Fruit fly (Drosophila melanogaster) whole organism, embryonic: ENCODE data around the gene Cog3.

ENCODE experiments used
- Atf3 ChIP-seq: fragments of 200-800 bp; sonication (Bioruptor generic); optimal IDR thresholded peaks from 3 replicates; lab custom pipeline; 2016; ENCODE audit warnings: missing biosample characterization, missing genetic modification characterization
- Blimp-1 ChIP-seq: fragments of 200-800 bp; sonication (Bioruptor generic); optimal IDR thresholded peaks from 3 replicates; lab custom pipeline; 2018; ENCODE audit warnings: missing biosample characterization, missing genetic modification characterization, mild to moderate bottlenecking, moderate library complexity, missing genetic modification reagents
- CG10267 ChIP-seq: fragments of 200-800 bp; sonication (Bioruptor generic); optimal IDR thresholded peaks from 2 replicates; lab custom pipeline; 2018; ENCODE audit warnings: missing biosample characterization, mild to moderate bottlenecking, missing genetic modification characterization, moderate library complexity
- CG11456 ChIP-seq: fragments of 200-800 bp; sonication (Bioruptor generic); IDR thresholded peaks from 3 replicates; pipeline ENCODE4 v1.3.6; 2022; ENCODE audit warnings: missing biosample characterization, missing genetic modification characterization
- CG12659 ChIP-seq: fragments of 200-800 bp; sonication (Bioruptor generic); optimal IDR thresholded peaks from 3 replicates; lab custom pipeline; 2017; ENCODE audit warnings: mild to moderate bottlenecking, missing biosample characterization, missing genetic modification reagents, missing genetic modification characterization
- CG13424 ChIP-seq: fragments of 200-800 bp; sonication (Bioruptor generic); optimal IDR thresholded peaks from 2 replicates; lab custom pipeline; 2019; ENCODE audit warnings: missing biosample characterization, mild to moderate bottlenecking, missing genetic modification characterization, moderate library complexity
- CG6175 ChIP-seq: fragments of 200-800 bp; sonication (Bioruptor generic); IDR thresholded peaks from 3 replicates; pipeline ENCODE4 v1.3.6; 2022; ENCODE audit warnings: missing biosample characterization, missing genetic modification characterization
- CG6813 ChIP-seq: fragments of 200-800 bp; sonication (Bioruptor generic); optimal IDR thresholded peaks from 2 replicates; lab custom pipeline; 2017; ENCODE audit warnings: missing biosample characterization, missing genetic modification characterization, mild to moderate bottlenecking, moderate library complexity, missing genetic modification reagents
- CG7839 ChIP-seq: fragments of 200-800 bp; sonication (Bioruptor generic); optimal IDR thresholded peaks from 3 replicates; lab custom pipeline; 2018; ENCODE audit warnings: missing biosample characterization, mild to moderate bottlenecking, missing genetic modification characterization, moderate library complexity
- CG8478 ChIP-seq: fragments of >200 bp; optimal IDR thresholded peaks from 2 replicates; lab custom pipeline; 2018
- CTCF ChIP-seq: fragments of 200-800 bp; sonication (Bioruptor generic); optimal IDR thresholded peaks from 2 replicates; lab custom pipeline; 2017; ENCODE audit warnings: missing biosample characterization, mild to moderate bottlenecking, missing genetic modification characterization, moderate library complexity
- Drgx ChIP-seq: fragments of 200-800 bp; sonication (Bioruptor generic); IDR thresholded peaks from 2 replicates; pipeline ENCODE4 v1.3.6; 2022; ENCODE audit warnings: missing biosample characterization, missing genetic modification characterization
- Ets65A ChIP-seq: fragments of 200-800 bp; sonication (Bioruptor generic); peaks from one replicate; lab custom pipeline; 2016; ENCODE audit warnings: missing biosample characterization, missing genetic modification characterization
- Oli ChIP-seq: fragments of 200-800 bp; sonication (Bioruptor generic); optimal IDR thresholded peaks from 2 replicates; lab custom pipeline; 2018; ENCODE audit warnings: missing biosample characterization, mild to moderate bottlenecking, missing genetic modification characterization, moderate library complexity
- Sry-β ChIP-seq: fragments of 200-800 bp; sonication (Bioruptor generic); optimal IDR thresholded peaks from 2 replicates; lab custom pipeline; 2018; ENCODE audit warnings: missing biosample characterization, mild to moderate bottlenecking, missing genetic modification characterization, moderate library complexity
- TFAM ChIP-seq: fragments of 200-800 bp; sonication (Bioruptor generic); optimal IDR thresholded peaks from 2 replicates; lab custom pipeline; 2017; ENCODE audit warnings: missing biosample characterization, missing genetic modification characterization, inconsistent platforms
- Usf ChIP-seq: fragments of 200-800 bp; sonication (Bioruptor generic); optimal IDR thresholded peaks from 2 replicates; lab custom pipeline; 2017; ENCODE audit warnings: missing genotype, missing biosample characterization, missing genetic modification characterization
- Vsx1 ChIP-seq: fragments of 200-800 bp; sonication (Bioruptor generic); optimal IDR thresholded peaks from 2 replicates; lab custom pipeline; 2017; ENCODE audit warnings: missing biosample characterization, mild to moderate bottlenecking, missing genetic modification characterization, missing genetic modification reagents
- Xrp1 ChIP-seq: fragments of 200-800 bp; sonication (Bioruptor generic); IDR thresholded peaks from 2 replicates; pipeline ENCODE4 v1.3.6; 2022; ENCODE audit warnings: missing biosample characterization, missing genetic modification characterization
- ase ChIP-seq: fragments of 200-800 bp; sonication (Bioruptor generic); IDR thresholded peaks from 3 replicates; pipeline ENCODE4 v1.3.6; 2022; ENCODE audit warnings: missing biosample characterization, missing genetic modification characterization
- bowl ChIP-seq: fragments of 200-800 bp; sonication (Bioruptor generic); IDR thresholded peaks from 2 replicates; pipeline ENCODE4 v1.3.6; 2022; ENCODE audit warnings: missing biosample characterization, missing genetic modification characterization
- corto ChIP-seq: fragments of 200-800 bp; sonication (Bioruptor generic); optimal IDR thresholded peaks from 2 replicates; lab custom pipeline; 2016; ENCODE audit warnings: missing biosample characterization, mild to moderate bottlenecking, missing genetic modification characterization, moderate library complexity
- crol ChIP-seq: fragments of 200-800 bp; sonication (Bioruptor generic); IDR thresholded peaks from 2 replicates; pipeline ENCODE4 v1.3.6; 2022; ENCODE audit warnings: missing biosample characterization, missing genetic modification characterization
- dmrt11E ChIP-seq: fragments of 200-800 bp; sonication (Bioruptor generic); optimal IDR thresholded peaks from 3 replicates; lab custom pipeline; 2018; ENCODE audit warnings: missing biosample characterization, mild to moderate bottlenecking, missing genetic modification characterization, moderate library complexity
- eyg ChIP-seq: fragments of 200-800 bp; sonication (Bioruptor generic); optimal IDR thresholded peaks from 3 replicates; lab custom pipeline; 2016; ENCODE audit warnings: missing biosample characterization, missing genetic modification characterization
- gem ChIP-seq: fragments of 200-800 bp; sonication (Bioruptor generic); optimal IDR thresholded peaks from 2 replicates; lab custom pipeline; 2019; ENCODE audit warnings: missing biosample characterization, mild to moderate bottlenecking, missing genetic modification characterization, moderate library complexity
- gt ChIP-seq: fragments of 200-800 bp; sonication (Bioruptor generic); IDR thresholded peaks from 2 replicates; pipeline ENCODE4 v1.3.6; 2022; ENCODE audit warnings: missing biosample characterization, missing genetic modification characterization
- hkb ChIP-seq, 2 experiments: fragments of 200-800 bp in 1 of 2; fragments of >200 bp in 1 of 2; sonication (Bioruptor generic) in 1 of 2; IDR thresholded peaks in 1 of 2; optimal IDR thresholded peaks in 1 of 2; 2 replicates each; pipeline versions ENCODE4 v1.3.6 to Lab custom; 2017 to 2022; ENCODE audit warnings: missing biosample characterization in 1 of 2, missing genetic modification characterization in 1 of 2
- kay ChIP-seq: fragments of 200-800 bp; sonication (Bioruptor generic); optimal IDR thresholded peaks from 2 replicates; lab custom pipeline; 2016; ENCODE audit warnings: missing biosample characterization, missing genetic modification characterization
- knrl ChIP-seq: fragments of 200-800 bp; sonication (Bioruptor generic); IDR thresholded peaks from 3 replicates; pipeline ENCODE4 v1.3.6; 2022; ENCODE audit warnings: missing biosample characterization, missing genetic modification characterization; ENCODE audit not compliant: partially characterized antibody
- otp ChIP-seq: fragments of 200-800 bp; sonication (Bioruptor generic); IDR thresholded peaks from 3 replicates; pipeline ENCODE4, ENCODE4 v1.3.6; 2022; ENCODE audit warnings: missing biosample characterization, missing genetic modification characterization
- peb ChIP-seq: fragments of 200-800 bp; sonication (Bioruptor generic); IDR thresholded peaks from 2 replicates; pipeline ENCODE4 v1.3.6; 2022; ENCODE audit warnings: missing biosample characterization, missing genetic modification characterization
- phol ChIP-seq: fragments of 200-800 bp; sonication (Bioruptor generic); optimal IDR thresholded peaks from 3 replicates; lab custom pipeline; 2018; ENCODE audit warnings: missing biosample characterization, mild to moderate bottlenecking, missing genetic modification characterization, moderate library complexity
- prd ChIP-seq, 3 experiments: fragments of >200 bp in 2 of 3; fragments of 200-800 bp in 1 of 3; sonication (Bioruptor generic) in 1 of 3; optimal IDR thresholded peaks in 2 of 3; IDR thresholded peaks in 1 of 3; 2 replicates in 2 of 3; 3 replicates in 1 of 3; pipeline versions ENCODE4 v1.3.6 to Lab custom; 2017 to 2022; ENCODE audit warnings: missing biosample characterization in 1 of 3, missing genetic modification characterization in 1 of 3
- trem ChIP-seq: fragments of 200-800 bp; optimal IDR thresholded peaks from 3 replicates; lab custom pipeline; 2019; ENCODE audit warnings: missing biosample characterization, mild to moderate bottlenecking, missing genetic modification characterization, moderate library complexity
- ttk ChIP-seq: fragments of 200-800 bp; sonication (Bioruptor generic); IDR thresholded peaks from 2 replicates; pipeline ENCODE4 v2.1.2; 2022; ENCODE audit warnings: missing biosample characterization, missing genetic modification characterization
- vvl ChIP-seq: fragments of 200-800 bp; sonication (Bioruptor generic); IDR thresholded peaks from 2 replicates; pipeline ENCODE4 v1.3.6; 2022; ENCODE audit warnings: missing biosample characterization, missing genetic modification characterization
- zen ChIP-seq: fragments of 200-800 bp; sonication (Bioruptor generic); optimal IDR thresholded peaks from 3 replicates; lab custom pipeline; 2018; ENCODE audit warnings: missing biosample characterization, mild to moderate bottlenecking, missing genetic modification characterization, moderate library complexity

The Cog3 gene

DNA sequence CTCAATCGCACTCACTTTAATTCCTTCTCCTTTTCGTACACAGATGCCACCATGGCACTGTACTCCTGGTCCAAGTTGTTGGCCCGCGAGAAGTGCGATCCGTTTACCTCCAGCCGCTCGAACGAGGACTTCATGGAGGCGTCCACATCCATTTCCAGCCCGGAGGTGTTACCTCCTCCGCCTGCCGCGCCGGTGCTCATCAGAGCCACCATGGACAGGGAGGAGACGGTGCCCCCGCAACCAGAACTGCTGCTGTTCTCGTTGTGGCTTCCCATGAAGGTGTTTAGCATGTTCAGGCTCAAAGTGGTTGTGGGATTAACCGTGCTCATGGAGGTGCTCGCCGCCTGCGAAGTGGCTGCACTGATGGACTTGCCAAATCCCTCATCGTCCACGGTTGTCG lies 38.6 kb upstream of the Cog3 start:
- TF ChIP-seq Ets65A (GFP tag; lab: Kevin White, UChicago) (peak; percentile 63), CG8478 (lab: Kevin White, UChicago) (peak; percentile 62), eyg (no peak)

DNA sequence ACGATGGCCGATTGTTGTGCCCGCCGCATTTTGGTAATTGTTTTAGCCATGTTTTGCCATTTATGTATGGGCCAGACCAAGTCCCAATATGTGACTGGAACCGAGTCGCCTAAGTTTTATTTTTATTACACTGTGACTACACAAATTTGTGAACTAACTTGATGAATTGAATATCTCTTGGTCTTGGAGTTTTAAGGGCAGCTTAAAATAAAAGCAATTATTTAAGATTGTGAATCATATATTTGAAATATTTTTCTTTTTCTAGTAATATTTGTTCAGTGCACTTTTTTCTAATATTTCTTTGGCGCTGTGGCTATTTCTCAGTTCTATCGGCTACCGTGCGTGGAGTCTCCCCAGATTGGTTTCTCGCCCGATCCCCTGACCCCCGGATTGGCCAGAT lies 36.6 kb upstream of the Cog3 start:
- peak; percentile 62 for TF ChIP-seq Ets65A (GFP tag; lab: Kevin White, UChicago)
- TF ChIP-seq gt, result no peak
- TF ChIP-seq corto, result no peak
- TF ChIP-seq TFAM (GFP tag; lab: Kevin White, UChicago), result no peak
- TF ChIP-seq bowl (GFP tag; lab: Robert Waterston, UW), result no peak
- TF ChIP-seq eyg, result no peak

DNA sequence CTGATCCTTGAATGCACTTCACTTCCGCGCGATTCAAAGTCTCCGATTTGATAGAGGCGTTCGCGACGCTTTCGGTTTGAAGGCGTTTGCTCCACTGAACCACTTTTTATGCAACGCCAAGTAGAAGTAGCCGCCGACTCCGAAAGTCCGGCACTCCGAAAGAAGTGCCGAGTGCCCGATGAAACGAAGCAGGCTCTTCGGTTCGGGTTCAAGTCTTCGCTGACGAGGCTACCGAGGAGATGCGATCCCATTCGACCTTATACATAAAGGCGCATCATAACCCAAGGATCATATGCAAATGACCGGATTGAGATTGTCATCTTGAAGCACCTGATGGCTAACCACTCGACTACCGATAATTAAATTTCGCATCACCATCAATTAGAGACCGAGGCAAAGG lies 34.1 kb upstream of the Cog3 start, which contains the start of gene CG15414:
TSS of gene CG15414 (minus strand) at position 101 of the 400 bp plus-strand sequence.
- TF ChIP-seq CG7839 (tag; lab: Kevin White, UChicago) (no peak), CTCF (GFP tag; lab: Kevin White, UChicago) (peak; percentile 19)

DNA sequence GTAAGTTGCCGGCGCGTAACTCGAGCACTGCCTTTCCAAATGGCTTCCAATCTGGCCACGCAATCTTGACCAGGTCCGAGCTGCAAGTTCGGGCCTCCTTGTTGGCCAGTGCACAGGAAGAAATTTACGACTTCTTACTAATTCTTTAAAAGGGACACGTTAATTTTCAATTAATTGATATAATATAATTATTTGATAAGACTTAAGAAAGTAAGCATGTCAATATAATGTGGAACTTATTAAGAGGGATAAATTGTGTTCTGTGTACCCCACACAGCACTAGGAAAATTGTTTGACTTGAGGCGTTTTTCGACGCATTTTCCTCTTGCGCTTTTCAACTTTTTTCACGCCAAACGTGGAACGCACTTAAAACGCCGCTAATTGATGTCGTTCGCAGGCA lies 28.6 kb upstream of the Cog3 start:
- TF ChIP-seq phol (tag; lab: Kevin White, UChicago) (no peak), Drgx (GFP tag; lab: Robert Waterston, UW) (peak; percentile 32; the same call in 1 of the 2 replicates)
- TF ChIP-seq, all 482 proteins: peak for 1

DNA sequence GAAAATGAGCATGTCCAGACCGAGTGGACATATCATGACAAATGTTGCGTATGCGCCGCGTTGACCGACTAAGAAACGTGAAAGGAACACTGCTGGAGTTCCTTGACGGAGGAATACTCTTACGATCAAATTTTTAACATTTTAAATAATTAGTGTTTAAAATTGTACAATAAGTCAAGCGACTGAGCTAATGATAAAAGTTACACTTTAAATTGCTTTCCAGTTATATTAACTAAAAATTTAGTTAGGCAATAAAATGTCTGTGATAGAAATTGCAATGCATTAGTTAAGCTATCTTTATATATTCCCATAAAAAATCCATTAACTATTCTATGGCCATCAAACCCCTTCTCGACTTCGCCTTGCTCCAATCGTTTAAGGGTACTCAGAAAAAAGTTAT lies 27.9 kb upstream of the Cog3 start:
- TF ChIP-seq otp (GFP tag; lab: Robert Waterston, UW), result no peak
- TF ChIP-seq, all 482 proteins: peak for 0

DNA sequence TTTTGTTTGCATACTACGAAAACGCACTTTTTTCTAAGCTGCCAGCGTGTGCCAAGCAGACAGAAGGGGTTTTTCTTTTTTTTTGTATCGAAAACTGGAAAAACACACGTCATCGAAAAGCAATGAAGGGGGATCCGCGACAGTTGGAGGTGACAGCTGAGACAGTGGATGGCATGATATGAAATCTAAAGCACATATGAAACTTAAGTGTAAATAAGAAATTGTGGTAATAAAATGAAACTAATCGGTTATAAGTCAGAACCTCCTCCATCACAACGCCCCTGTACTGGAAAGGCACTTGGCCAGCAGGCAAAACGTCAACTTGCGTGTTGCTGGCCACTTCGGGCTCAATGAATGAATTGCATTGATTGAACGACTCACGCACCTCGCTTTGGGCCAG lies 26.8 kb upstream of the Cog3 start:
- TF ChIP-seq knrl (GFP tag; lab: Robert Waterston, UW) (peak; percentile 22; the same call in 1 of the 3 replicates), Ets65A (GFP tag; lab: Kevin White, UChicago) (peak; percentile 30), Drgx (GFP tag; lab: Robert Waterston, UW) (peak; percentile 46), kay (GFP tag; lab: Kevin White, UChicago) (no peak)

DNA sequence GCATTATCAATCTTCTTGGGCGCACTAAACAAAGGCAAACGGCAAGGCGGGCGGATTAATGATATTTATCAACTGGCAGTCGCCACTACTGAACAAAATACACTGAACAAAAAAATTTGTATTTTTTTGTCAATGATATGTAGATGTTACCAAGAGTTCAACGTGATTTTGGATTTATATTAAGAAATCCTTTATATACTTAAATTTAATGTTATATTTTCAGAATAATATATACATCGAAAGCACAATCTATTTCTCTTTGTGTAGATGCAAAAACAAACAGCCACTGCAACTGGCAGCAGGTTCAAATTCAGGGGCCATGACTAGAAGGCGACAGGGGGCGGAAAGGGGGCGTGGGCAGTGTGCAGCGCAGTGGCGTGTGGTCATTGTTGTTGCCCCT lies 25.8 kb upstream of the Cog3 start:
- peak; percentile 35; the same call in 1 of the 2 replicates for TF ChIP-seq Xrp1 (GFP tag; lab: Robert Waterston, UW)
- TF ChIP-seq Vsx1 (GFP tag; lab: Kevin White, UChicago), result no peak
- TF ChIP-seq dmrt11E (tag; lab: Kevin White, UChicago), result peak; percentile 42
- TF ChIP-seq CG6813 (GFP tag; lab: Kevin White, UChicago), result no peak
- TF ChIP-seq CG13424 (tag; lab: Kevin White, UChicago), result peak; percentile 22
- TF ChIP-seq CG6175, result no peak
- TF ChIP-seq Atf3, result no peak
- TF ChIP-seq CG11456 (GFP tag; lab: Robert Waterston, UW), result 0 out of 3 replicates have a peak, but pooled peaks have one; percentile 15
- peak; percentile 91 for TF ChIP-seq Drgx (GFP tag; lab: Robert Waterston, UW)
- peak; percentile 45; the same call in 1 of the 2 replicates for TF ChIP-seq vvl (GFP tag; lab: Robert Waterston, UW)
- TF ChIP-seq CG10267 (tag; lab: Kevin White, UChicago), result peak; percentile 16
- peak; percentile 10 for TF ChIP-seq trem (tag; lab: Kevin White, UChicago)
- no peak for TF ChIP-seq Usf
- peak; percentile 23 for TF ChIP-seq zen (tag; lab: Kevin White, UChicago)
- peak; percentile 55 for TF ChIP-seq gem (tag; lab: Kevin White, UChicago)
- peak; percentile 32 for TF ChIP-seq Blimp-1
- TF ChIP-seq ttk (GFP tag; lab: Robert Waterston, UW), result peak; percentile 22; the same call in 1 of the 2 replicates
- TF ChIP-seq Sry-β (GFP tag; lab: Kevin White, UChicago), result no peak
- 0 out of 2 replicates have a peak, but pooled peaks have one; percentile 16 for TF ChIP-seq crol (GFP tag; lab: Robert Waterston, UW)
- no peak for TF ChIP-seq hkb (optimal IDR thresholded peaks at IDR 0.05; lab: Kevin White, UChicago)
- TF ChIP-seq hkb (GFP tag; IDR thresholded peaks at IDR 0.05; lab: Robert Waterston, UW), result 0 out of 2 replicates have a peak, but pooled peaks have one; percentile 16
- TF ChIP-seq peb (GFP tag; lab: Robert Waterston, UW), result no peak
- TF ChIP-seq prd (optimal IDR thresholded peaks at IDR 0.05; lab: Kevin White, UChicago), result no peak
- peak; percentile 39; the same call in 1 of the 3 replicates for TF ChIP-seq prd (GFP tag; IDR thresholded peaks at IDR 0.05; lab: Robert Waterston, UW)
- peak; percentile 26 for TF ChIP-seq Oli (tag; lab: Kevin White, UChicago)
- no peak for TF ChIP-seq CG12659
- 0 out of 3 replicates have a peak, but pooled peaks have one; percentile 32 for TF ChIP-seq ase (GFP tag; lab: Robert Waterston, UW)
